Fruit fly (Drosophila melanogaster): ENCODE measurements around the gene Pex14.

The Pex14 gene

DNA sequence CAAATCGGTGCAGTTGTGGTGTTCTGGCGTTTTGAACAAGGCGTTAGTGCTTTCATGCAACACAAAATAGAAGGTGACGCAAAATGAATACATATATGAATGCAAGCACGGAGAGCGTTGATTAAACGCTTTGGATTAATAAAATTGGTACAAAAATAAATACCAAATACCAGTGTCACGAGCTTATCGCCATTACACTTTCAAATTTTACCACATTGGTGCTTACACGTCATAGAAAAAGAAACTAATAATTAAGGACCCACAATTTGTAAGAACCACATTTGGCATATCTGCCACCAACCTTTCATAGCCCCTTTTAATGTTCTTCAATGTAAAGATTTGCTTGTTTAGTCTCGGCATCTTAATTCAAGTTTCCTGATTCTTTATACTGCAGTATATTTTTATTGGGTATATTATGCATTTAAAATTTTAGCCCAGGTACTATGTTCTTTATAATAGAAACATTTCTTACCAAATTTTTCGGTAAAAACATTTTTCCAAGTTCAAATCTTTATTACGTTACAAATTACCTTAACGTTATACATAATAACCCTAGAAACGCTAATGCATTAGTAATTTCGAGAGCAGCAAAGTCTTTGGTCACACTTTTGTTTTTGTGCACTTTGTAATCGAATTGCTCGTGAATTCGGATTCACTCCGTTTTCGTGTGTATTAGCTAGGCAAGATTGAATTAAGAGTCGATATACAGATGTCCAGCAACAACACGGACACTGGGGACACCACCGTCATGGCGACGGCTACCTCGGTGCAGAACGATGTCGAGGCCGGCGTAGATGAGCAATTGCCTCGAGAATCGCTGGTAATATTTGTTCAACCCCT is at the start of gene Pex14, which contains the start of gene Pex16:
TSS of gene Pex14 (plus strand) at position 576 of the 840 bp plus-strand sequence.
TSS of gene Pex16 (minus strand) at position 41 of the 840 bp plus-strand sequence.
- TF ChIP-seq CG6792 (GFP tag; optimal IDR thresholded peaks at IDR 0.05) (peak; percentile 61), CG6854 (GFP tag; optimal IDR thresholded peaks at IDR 0.05) (no peak), Eip78C (GFP tag) (peak; percentile 89), CG10669 (GFP tag; optimal IDR thresholded peaks at IDR 0.05) (no peak), Eip75B (GFP tag; optimal IDR thresholded peaks at IDR 0.05) (no peak), CG11762 (GFP tag; optimal IDR thresholded peaks at IDR 0.05; ENCODE audit: insufficient read depth) (peak; percentile 46), CG3032 (tag; optimal IDR thresholded peaks at IDR 0.05) (peak; percentile 73), fkh (GFP tag; optimal IDR thresholded peaks at IDR 0.05) (peak; percentile 27), esn (GFP tag; optimal IDR thresholded peaks at IDR 0.05) (peak; percentile 81), svp (GFP tag) (peak; percentile 91), Met (GFP tag; optimal IDR thresholded peaks at IDR 0.05) (no peak), CG16779 (tag; optimal IDR thresholded peaks at IDR 0.05) (peak; percentile 12), CG8119 (GFP tag; IDR thresholded peaks at IDR 0.05) (no peak), fd85E (GFP tag; optimal IDR thresholded peaks at IDR 0.05) (no peak), Lpt (GFP tag; optimal IDR thresholded peaks at IDR 0.05) (peak; percentile 41), topi (GFP tag; optimal IDR thresholded peaks at IDR 0.05) (peak; percentile 71), CG6276 (GFP tag; optimal IDR thresholded peaks at IDR 0.05) (peak; percentile 26), CG6163 (GFP tag; IDR thresholded peaks at IDR 0.05) (peak; percentile 74), CG32006 (GFP tag; optimal IDR thresholded peaks at IDR 0.05) (no peak), CG31627 (GFP tag; optimal IDR thresholded peaks at IDR 0.05) (peak; percentile 86), Hr39 (GFP tag; optimal IDR thresholded peaks at IDR 0.05) (peak; percentile 87), pdm3 (GFP tag; optimal IDR thresholded peaks at IDR 0.05) (peak; percentile 78), Ets21C (GFP tag; optimal IDR thresholded peaks at IDR 0.05) (peak; percentile 74), Sox102F (GFP tag; optimal IDR thresholded peaks at IDR 0.05) (no peak), CG8319 (GFP tag; optimal IDR thresholded peaks at IDR 0.05) (peak; percentile 57), Hr4 (GFP tag; optimal IDR thresholded peaks at IDR 0.05) (peak; percentile 77), vri (GFP tag; optimal IDR thresholded peaks at IDR 0.05) (no peak), cyc (GFP tag; optimal IDR thresholded peaks at IDR 0.05) (peak; percentile 83), acj6 (GFP tag; optimal IDR thresholded peaks at IDR 0.05) (peak; percentile 74), Hr38 (GFP tag; optimal IDR thresholded peaks at IDR 0.05) (no peak), achi (GFP tag; optimal IDR thresholded peaks at IDR 0.05) (peak; percentile 55), ss (GFP tag; optimal IDR thresholded peaks at IDR 0.05) (peak; percentile 22 to 38), Eip93F (GFP tag; optimal IDR thresholded peaks at IDR 0.05) (no peak), CG15336 (GFP tag; IDR thresholded peaks at IDR 0.05) (peak; percentile 59), spab (GFP tag; optimal IDR thresholded peaks at IDR 0.05) (no peak), salr (GFP tag; optimal IDR thresholded peaks at IDR 0.05) (peak in 1 of 2 experiments; percentile 51), CG11902 (GFP tag; optimal IDR thresholded peaks at IDR 0.05) (peak; percentile 66), OdsH (GFP tag; optimal IDR thresholded peaks at IDR 0.05) (no peak), Sox15 (GFP tag; optimal IDR thresholded peaks at IDR 0.05) (peak; percentile 63), CG3919 (GFP tag; optimal IDR thresholded peaks at IDR 0.05) (peak; percentile 75), Ets96B (tag; optimal IDR thresholded peaks at IDR 0.05) (peak; percentile 37), CG1621 (tag; optimal IDR thresholded peaks at IDR 0.05) (no peak), Blimp-1 (GFP tag; optimal IDR thresholded peaks at IDR 0.05) (peak; percentile 12), CG10631 (GFP tag; optimal IDR thresholded peaks at IDR 0.05) (no peak), fd59A (GFP tag; optimal IDR thresholded peaks at IDR 0.05) (peak; percentile 51), CG8632 (GFP tag; optimal IDR thresholded peaks at IDR 0.05) (no peak), CG4318 (GFP tag; optimal IDR thresholded peaks at IDR 0.05) (no peak), net (GFP tag; optimal IDR thresholded peaks at IDR 0.05) (peak; percentile 64), dsx (GFP tag; optimal IDR thresholded peaks at IDR 0.05; ENCODE audit: poor library complexity, severe bottlenecking) (peak; percentile 48), CG6808 (GFP tag; optimal IDR thresholded peaks at IDR 0.05) (no peak)

Measured in whole organism, prepupa.